Fruit fly (Drosophila melanogaster) whole organism, embryonic: ENCODE data around the gene SmydA-9.

Experiments used
- Adf1 ChIP-seq: fragments of 200-800 bp; sonication (Bioruptor generic); IDR thresholded peaks from 2 replicates; pipeline ENCODE4 v1.3.6; 2022; ENCODE audit warnings: missing biosample characterization, missing genetic modification characterization
- Atf3 ChIP-seq: fragments of 200-800 bp; sonication (Bioruptor generic); optimal IDR thresholded peaks from 3 replicates; lab custom pipeline; 2016; ENCODE audit warnings: missing biosample characterization, missing genetic modification characterization
- B-H2 ChIP-seq: fragments of 200-800 bp; sonication (Bioruptor generic); optimal IDR thresholded peaks from 2 replicates; lab custom pipeline; 2018; ENCODE audit warnings: missing biosample characterization, mild to moderate bottlenecking, missing genetic modification characterization
- Bdp1 ChIP-seq: fragments of 200-800 bp; sonication (Bioruptor generic); optimal IDR thresholded peaks from 3 replicates; lab custom pipeline; 2016; ENCODE audit warnings: missing biosample characterization, missing genetic modification characterization
- CG10274 ChIP-seq: fragments of 200-800 bp; sonication (Bioruptor generic); optimal IDR thresholded peaks from 3 replicates; lab custom pipeline; 2017; ENCODE audit warnings: missing biosample characterization, mild to moderate bottlenecking, missing genetic modification characterization
- CG13287 ChIP-seq: fragments of 200-800 bp; sonication (Bioruptor generic); IDR thresholded peaks from 2 replicates; pipeline ENCODE4 v1.3.6; 2022; ENCODE audit warnings: missing biosample characterization, missing genetic modification characterization; ENCODE audit not compliant: partially characterized antibody
- CG13894 ChIP-seq: fragments of 200-800 bp; sonication (Bioruptor generic); optimal IDR thresholded peaks from 3 replicates; lab custom pipeline; 2018; ENCODE audit warnings: missing biosample characterization, mild to moderate bottlenecking, missing genetic modification characterization, moderate library complexity
- CG14050 ChIP-seq: fragments of 200-800 bp; sonication (Bioruptor generic); IDR thresholded peaks from 3 replicates; pipeline ENCODE4 v1.3.6; 2022; ENCODE audit warnings: missing biosample characterization, missing genetic modification characterization
- CG17385 ChIP-seq: fragments of 200-800 bp; sonication (Bioruptor generic); optimal IDR thresholded peaks from 3 replicates; lab custom pipeline; 2018; ENCODE audit warnings: missing biosample characterization, mild to moderate bottlenecking, missing genetic modification characterization
- CG18599 ChIP-seq: fragments of 200-800 bp; sonication (Bioruptor generic); optimal IDR thresholded peaks from 3 replicates; lab custom pipeline; 2017; ENCODE audit warnings: missing biosample characterization, missing genetic modification characterization, mild to moderate bottlenecking, moderate library complexity, missing genetic modification reagents
- CG2875 ChIP-seq: fragments of 200-800 bp; sonication (Bioruptor generic); optimal IDR thresholded peaks from 2 replicates; lab custom pipeline; 2017; ENCODE audit warnings: missing biosample characterization, mild to moderate bottlenecking, missing genetic modification characterization, missing genetic modification reagents
- CG3281 ChIP-seq: fragments of 200-800 bp; sonication (Bioruptor generic); optimal IDR thresholded peaks from 3 replicates; lab custom pipeline; 2017; ENCODE audit warnings: missing biosample characterization, mild to moderate bottlenecking, missing genetic modification characterization
- CG3407 ChIP-seq: fragments of 200-800 bp; sonication (Bioruptor generic); optimal IDR thresholded peaks from 2 replicates; lab custom pipeline; 2018; ENCODE audit warnings: missing biosample characterization, mild to moderate bottlenecking, missing genetic modification characterization
- CG4707 ChIP-seq: fragments of 200-800 bp; sonication (Bioruptor generic); optimal IDR thresholded peaks from 2 replicates; lab custom pipeline; 2018; ENCODE audit warnings: missing biosample characterization, mild to moderate bottlenecking, missing genetic modification characterization, moderate library complexity
- CG4854 ChIP-seq: fragments of 200-800 bp; sonication (Bioruptor generic); optimal IDR thresholded peaks from 2 replicates; lab custom pipeline; 2016; ENCODE audit warnings: missing biosample characterization, missing genetic modification characterization, inconsistent platforms
- CG6254 ChIP-seq: fragments of 200-800 bp; sonication (Bioruptor generic); optimal IDR thresholded peaks from 3 replicates; lab custom pipeline; 2017; ENCODE audit warnings: mild to moderate bottlenecking, missing biosample characterization, missing genetic modification reagents, missing genetic modification characterization
- CG6683 ChIP-seq: fragments of 200-800 bp; sonication (Bioruptor generic); optimal IDR thresholded peaks from 2 replicates; lab custom pipeline; 2017; ENCODE audit warnings: missing biosample characterization, mild to moderate bottlenecking, missing genetic modification characterization, missing genetic modification reagents
- CG6813 ChIP-seq: fragments of 200-800 bp; sonication (Bioruptor generic); optimal IDR thresholded peaks from 2 replicates; lab custom pipeline; 2017; ENCODE audit warnings: missing biosample characterization, missing genetic modification characterization, mild to moderate bottlenecking, moderate library complexity, missing genetic modification reagents
- CG6854 ChIP-seq: fragments of 200-800 bp; sonication (Bioruptor generic); optimal IDR thresholded peaks from 3 replicates; lab custom pipeline; 2017; ENCODE audit warnings: missing biosample characterization, mild to moderate bottlenecking, missing genetic modification characterization
- CG7271 ChIP-seq: fragments of 200-800 bp; sonication (Bioruptor generic); optimal IDR thresholded peaks from 2 replicates; lab custom pipeline; 2018; ENCODE audit warnings: missing biosample characterization, mild to moderate bottlenecking, missing genetic modification characterization, moderate library complexity
- D19B ChIP-seq: fragments of 200-800 bp; sonication (Bioruptor generic); optimal IDR thresholded peaks from 2 replicates; lab custom pipeline; 2017; ENCODE audit warnings: missing biosample characterization, mild to moderate bottlenecking, missing genetic modification characterization
- ERR ChIP-seq: fragments of 200-800 bp; sonication (Bioruptor generic); optimal IDR thresholded peaks from 2 replicates; lab custom pipeline; 2016; ENCODE audit warnings: missing biosample characterization, missing genetic modification characterization
- Gsc ChIP-seq: fragments of 200-800 bp; sonication (Bioruptor generic); IDR thresholded peaks from 2 replicates; pipeline ENCODE4 v1.3.6; 2022; ENCODE audit warnings: missing biosample characterization, missing genetic modification characterization
- H15 ChIP-seq: fragments of 200-800 bp; sonication (Bioruptor generic); IDR thresholded peaks from 3 replicates; pipeline ENCODE4 v1.3.6; 2022; ENCODE audit warnings: missing biosample characterization, missing genetic modification characterization
- Hmr ChIP-seq: fragments of 200-800 bp; sonication (Bioruptor generic); optimal IDR thresholded peaks from 3 replicates; lab custom pipeline; 2017; ENCODE audit warnings: mild to moderate bottlenecking, missing biosample characterization, missing genetic modification reagents, missing genetic modification characterization
- Kr ChIP-seq: fragments of 200-800 bp; sonication (Bioruptor generic); optimal IDR thresholded peaks from 2 replicates; lab custom pipeline; 2017; ENCODE audit warnings: missing biosample characterization, mild to moderate bottlenecking, missing genetic modification characterization
- Optix ChIP-seq: fragments of 200-800 bp; sonication (Bioruptor generic); IDR thresholded peaks from 3 replicates; pipeline ENCODE4 v1.3.6; 2022; ENCODE audit warnings: missing biosample characterization, missing genetic modification characterization
- PHDP ChIP-seq: fragments of 200-800 bp; sonication (Bioruptor generic); optimal IDR thresholded peaks from 3 replicates; lab custom pipeline; 2018; ENCODE audit warnings: missing biosample characterization, mild to moderate bottlenecking, missing genetic modification characterization, moderate library complexity
- Poxn ChIP-seq: fragments of 200-800 bp; sonication (Bioruptor generic); IDR thresholded peaks from 2 replicates; pipeline ENCODE4 v1.3.6; 2022; ENCODE audit warnings: missing biosample characterization, missing genetic modification characterization
- Side ChIP-seq: fragments of 200-800 bp; sonication (Bioruptor generic); optimal IDR thresholded peaks from 2 replicates; lab custom pipeline; 2016; ENCODE audit warnings: missing biosample characterization, missing genetic modification characterization
- Sox100B ChIP-seq: fragments of 200-800 bp; sonication (Bioruptor generic); optimal IDR thresholded peaks from 3 replicates; lab custom pipeline; 2018; ENCODE audit warnings: missing biosample characterization, mild to moderate bottlenecking, missing genetic modification characterization
- YL-1 ChIP-seq: fragments of 200-800 bp; sonication (Bioruptor generic); optimal IDR thresholded peaks from 3 replicates; lab custom pipeline; 2017; ENCODE audit warnings: missing biosample characterization, mild to moderate bottlenecking, missing genetic modification characterization
- az2 ChIP-seq: fragments of 200-800 bp; sonication (Bioruptor generic); optimal IDR thresholded peaks from 3 replicates; lab custom pipeline; 2016; ENCODE audit warnings: missing biosample characterization, missing genetic modification characterization
- bbx ChIP-seq: fragments of 200-800 bp; sonication (Bioruptor generic); IDR thresholded peaks from 2 replicates; pipeline ENCODE4 v1.3.6; 2022; ENCODE audit warnings: missing biosample characterization, missing genetic modification characterization; ENCODE audit not compliant: partially characterized antibody
- btn ChIP-seq: fragments of 200-800 bp; sonication (Bioruptor generic); optimal IDR thresholded peaks from 2 replicates; lab custom pipeline; 2016; ENCODE audit warnings: missing biosample characterization, missing genetic modification characterization
- cad ChIP-seq: fragments of >200 bp; optimal IDR thresholded peaks from 2 replicates; lab custom pipeline; 2017; ENCODE audit warnings: missing biosample characterization, missing genetic modification characterization
- cas ChIP-seq: fragments of 200-800 bp; sonication (Bioruptor generic); IDR thresholded peaks from 2 replicates; pipeline ENCODE4 v1.3.6; 2022; ENCODE audit warnings: missing biosample characterization, missing genetic modification characterization
- croc ChIP-seq: fragments of 200-800 bp; sonication (Bioruptor generic); conservative IDR thresholded peaks from 3 replicates; pipeline ENCODE4 v1.3.6; 2022; ENCODE audit warnings: missing biosample characterization, missing genetic modification characterization
- danr ChIP-seq: fragments of 200-800 bp; sonication (Bioruptor generic); IDR thresholded peaks from 2 replicates; pipeline ENCODE4 v1.3.6; 2022; ENCODE audit warnings: missing biosample characterization, missing genetic modification characterization
- dimm ChIP-seq: fragments of 200-800 bp; sonication (Bioruptor generic); IDR thresholded peaks from 2 replicates; pipeline ENCODE4 v1.3.6; 2022; ENCODE audit warnings: missing biosample characterization, missing genetic modification characterization
- dm ChIP-seq: fragments of 200-800 bp; sonication (Bioruptor generic); optimal IDR thresholded peaks from 3 replicates; lab custom pipeline; 2016; ENCODE audit warnings: missing biosample characterization, missing genetic modification characterization
- dmrt99B ChIP-seq: fragments of 200-800 bp; sonication (Bioruptor generic); optimal IDR thresholded peaks from 2 replicates; lab custom pipeline; 2018; ENCODE audit warnings: missing biosample characterization, mild to moderate bottlenecking, missing genetic modification characterization, moderate library complexity
- ems ChIP-seq: fragments of 200-800 bp; sonication (Bioruptor generic); optimal IDR thresholded peaks from 3 replicates; lab custom pipeline; 2016; ENCODE audit warnings: missing biosample characterization, missing genetic modification characterization
- ewg ChIP-seq: fragments of 200-800 bp; sonication (Bioruptor generic); optimal IDR thresholded peaks from 3 replicates; lab custom pipeline; 2017; ENCODE audit warnings: mild to moderate bottlenecking, missing biosample characterization, missing genetic modification reagents, missing genetic modification characterization
- h ChIP-seq: fragments of >200 bp; optimal IDR thresholded peaks from 2 replicates; lab custom pipeline; 2017
- lov ChIP-seq, 2 experiments: fragments of 200-800 bp in 1 of 2; fragments of >200 bp in 1 of 2; sonication (Bioruptor generic) in 1 of 2; IDR thresholded peaks in 1 of 2; optimal IDR thresholded peaks in 1 of 2; 2 replicates in 1 of 2; 3 replicates in 1 of 2; pipeline versions ENCODE4 v1.3.6 to Lab custom; 2017 to 2022; ENCODE audit warnings: missing biosample characterization in 1 of 2, missing genetic modification characterization in 1 of 2
- pzg ChIP-seq: fragments of 200-800 bp; sonication (Bioruptor generic); optimal IDR thresholded peaks from 3 replicates; lab custom pipeline; 2018; ENCODE audit warnings: missing biosample characterization, mild to moderate bottlenecking, missing genetic modification characterization, moderate library complexity
- unpg ChIP-seq: fragments of 200-800 bp; sonication (Bioruptor generic); optimal IDR thresholded peaks from 3 replicates; lab custom pipeline; 2018; ENCODE audit warnings: missing biosample characterization, mild to moderate bottlenecking, missing genetic modification characterization, moderate library complexity
- vvl ChIP-seq: fragments of 200-800 bp; sonication (Bioruptor generic); IDR thresholded peaks from 2 replicates; pipeline ENCODE4 v1.3.6; 2022; ENCODE audit warnings: missing biosample characterization, missing genetic modification characterization
- z ChIP-seq: fragments of 200-800 bp; sonication (Bioruptor generic); IDR thresholded peaks from 3 replicates; pipeline ENCODE4 v1.3.6; 2022; ENCODE audit warnings: missing biosample characterization, missing genetic modification characterization
- zen2 ChIP-seq: fragments of 200-800 bp; sonication (Bioruptor generic); IDR thresholded peaks from 3 replicates; pipeline ENCODE4 v1.3.6; 2022; ENCODE audit warnings: missing biosample characterization, missing genetic modification characterization; ENCODE audit not compliant: partially characterized antibody

The SmydA-9 gene

dm6 chrX:9193604-9194003 is 17.1 kb downstream of the SmydA-9 start, which contains the start of gene CG12106 (continued):
- TF ChIP-seq pzg (GFP tag; lab: Kevin White, UChicago) = peak; percentile 30
- TF ChIP-seq CG6254 (GFP tag; lab: Kevin White, UChicago) = peak; percentile 31
- no peak for TF ChIP-seq cad
- no peak for TF ChIP-seq CG3407
- TF ChIP-seq unpg (GFP tag; lab: Kevin White, UChicago) = peak; percentile 59
- TF ChIP-seq Kr (GFP tag; lab: Kevin White, UChicago) = no peak
- no peak for TF ChIP-seq bbx (GFP tag; lab: Robert Waterston, UW)
- TF ChIP-seq Adf1 = no peak
- TF ChIP-seq az2 (GFP tag; lab: Kevin White, UChicago) = peak; percentile 26
- peak; percentile 43 for TF ChIP-seq PHDP (tag; lab: Kevin White, UChicago)
- TF ChIP-seq zen2 (GFP tag; lab: Robert Waterston, UW) = no peak
- TF ChIP-seq CG7271 = no peak
- no peak for TF ChIP-seq btn
- TF ChIP-seq CG2875 (GFP tag; lab: Kevin White, UChicago) = no peak
- no peak; the same call in 1 of the 2 replicates for TF ChIP-seq vvl (GFP tag; lab: Robert Waterston, UW)
- peak; percentile 32; the same call in 1 of the 3 replicates for TF ChIP-seq CG14050 (GFP tag; lab: Robert Waterston, UW)
- peak; percentile 50 for TF ChIP-seq CG17385 (GFP tag; lab: Kevin White, UChicago)
- TF ChIP-seq CG13894 (tag; lab: Kevin White, UChicago) = no peak
- no peak for TF ChIP-seq lov (optimal IDR thresholded peaks at IDR 0.05; lab: Kevin White, UChicago)
- TF ChIP-seq lov (GFP tag; IDR thresholded peaks at IDR 0.05; lab: Robert Waterston, UW) = no peak
- peak; percentile 8 for TF ChIP-seq Sox100B (GFP tag; lab: Kevin White, UChicago)
- TF ChIP-seq Atf3 (GFP tag; lab: Kevin White, UChicago) = no peak
- peak; percentile 8 for TF ChIP-seq CG4854
- no peak for TF ChIP-seq dm (GFP tag; lab: Kevin White, UChicago)
- TF ChIP-seq CG6683 = no peak
- no peak for TF ChIP-seq Gsc
- no peak for TF ChIP-seq h (lab: Kevin White, UChicago)
- no peak for TF ChIP-seq ewg (GFP tag; lab: Kevin White, UChicago)
- no peak for TF ChIP-seq z (GFP tag; lab: Robert Waterston, UW)
- TF ChIP-seq croc (GFP tag; lab: Robert Waterston, UW) = no peak; the same call in 2 of the 3 replicates
- TF ChIP-seq Hmr (GFP tag; lab: Kevin White, UChicago) = no peak
- TF ChIP-seq Poxn (GFP tag; lab: Robert Waterston, UW) = no peak
- TF ChIP-seq danr (GFP tag; lab: Robert Waterston, UW) = no peak
- TF ChIP-seq D19B = no peak
- no peak for TF ChIP-seq Bdp1 (GFP tag; lab: Kevin White, UChicago)
- TF ChIP-seq Optix (GFP tag; lab: Robert Waterston, UW) = no peak
- no peak for TF ChIP-seq cas
- TF ChIP-seq Side = no peak
- TF ChIP-seq CG4707 (GFP tag; lab: Kevin White, UChicago) = no peak
- no peak for TF ChIP-seq CG6854 (GFP tag; lab: Kevin White, UChicago)
- peak; percentile 8 for TF ChIP-seq ems (GFP tag; lab: Kevin White, UChicago)
- TF ChIP-seq dimm (GFP tag; lab: Robert Waterston, UW) = no peak
- peak; percentile 40 for TF ChIP-seq dmrt99B (tag; lab: Kevin White, UChicago)
- no peak for TF ChIP-seq H15 (GFP tag; lab: Robert Waterston, UW)
- no peak for TF ChIP-seq ERR
- peak; percentile 39 for TF ChIP-seq CG3281 (GFP tag; lab: Kevin White, UChicago)
- peak; percentile 36 for TF ChIP-seq CG10274 (GFP tag; lab: Kevin White, UChicago)
- no peak for TF ChIP-seq CG6813 (GFP tag; lab: Kevin White, UChicago)
- TF ChIP-seq CG18599 (GFP tag; lab: Kevin White, UChicago) = peak; percentile 62
- TF ChIP-seq YL-1 = no peak
- TF ChIP-seq CG13287 (GFP tag; lab: Robert Waterston, UW) = no peak
- peak; percentile 28 for TF ChIP-seq B-H2 (GFP tag; lab: Kevin White, UChicago)
